Fruit fly (Drosophila melanogaster): ENCODE measurements around the gene Grl36a.

The Grl36a gene

dm6 chr2L:17216847-17217246 is 35.1 kb downstream of the Grl36a start (continued):
- TF ChIP-seq CG34406 (GFP tag; optimal IDR thresholded peaks at IDR 0.05) (no peak), Hr4 (GFP tag; optimal IDR thresholded peaks at IDR 0.05) (no peak), OdsH (GFP tag; optimal IDR thresholded peaks at IDR 0.05) (no peak), CG16779 (tag; optimal IDR thresholded peaks at IDR 0.05) (no peak), fkh (GFP tag; optimal IDR thresholded peaks at IDR 0.05) (no peak), CG3919 (GFP tag; optimal IDR thresholded peaks at IDR 0.05) (no peak)

- TF ChIP-seq CG3919 (GFP tag; optimal IDR thresholded peaks at IDR 0.05) (no peak), lz (GFP tag; optimal IDR thresholded peaks at IDR 0.05) (no peak), pdm3 (GFP tag; optimal IDR thresholded peaks at IDR 0.05) (no peak), CG9139 (GFP tag; optimal IDR thresholded peaks at IDR 0.05) (no peak), fkh (GFP tag; optimal IDR thresholded peaks at IDR 0.05) (no peak)
These were observed 39.7 kb downstream of the Grl36a start for dm6 chr2L:17221462-17221861.

- TF ChIP-seq CG3032 (tag; optimal IDR thresholded peaks at IDR 0.05) = no peak
- TF ChIP-seq CG6792 (GFP tag; optimal IDR thresholded peaks at IDR 0.05) = no peak
- TF ChIP-seq CG7368 (GFP tag; optimal IDR thresholded peaks at IDR 0.05) = no peak
- TF ChIP-seq ss (GFP tag; optimal IDR thresholded peaks at IDR 0.05) = no peak
- no peak for TF ChIP-seq Hr4 (GFP tag; optimal IDR thresholded peaks at IDR 0.05)
- no peak for TF ChIP-seq dac (GFP tag; optimal IDR thresholded peaks at IDR 0.05)
- no peak for TF ChIP-seq acj6 (GFP tag; optimal IDR thresholded peaks at IDR 0.05)
- no peak for TF ChIP-seq CG8632 (GFP tag; optimal IDR thresholded peaks at IDR 0.05)
- TF ChIP-seq CG6276 (GFP tag; optimal IDR thresholded peaks at IDR 0.05) = no peak
- TF ChIP-seq Eip93F (GFP tag; optimal IDR thresholded peaks at IDR 0.05) = no peak
- TF ChIP-seq CG4318 (GFP tag; optimal IDR thresholded peaks at IDR 0.05) = no peak
- TF ChIP-seq CG11902 (GFP tag; optimal IDR thresholded peaks at IDR 0.05) = no peak
- TF ChIP-seq topi (GFP tag; optimal IDR thresholded peaks at IDR 0.05) = no peak
- no peak for TF ChIP-seq CG10631 (GFP tag; optimal IDR thresholded peaks at IDR 0.05)
- TF ChIP-seq Hr38 (GFP tag; optimal IDR thresholded peaks at IDR 0.05) = no peak
- TF ChIP-seq eg (GFP tag; IDR thresholded peaks at IDR 0.05) = no peak
- TF ChIP-seq fkh (GFP tag; optimal IDR thresholded peaks at IDR 0.05) = no peak
- no peak for TF ChIP-seq Lpt (GFP tag; optimal IDR thresholded peaks at IDR 0.05)
- TF ChIP-seq vri (GFP tag; optimal IDR thresholded peaks at IDR 0.05) = no peak
These were observed 40.4 kb downstream of the Grl36a start for dm6 chr2L:17222176-17222575.

dm6 chr2L:17223493-17223892 is 41.8 kb downstream of the Grl36a start:
- TF ChIP-seq CG6808 (GFP tag; optimal IDR thresholded peaks at IDR 0.05) = no peak

dm6 chr2L:17227102-17227501 is 45.4 kb downstream of the Grl36a start:
- TF ChIP-seq Eip78C (GFP tag) = peak; percentile 26
- TF ChIP-seq ss (GFP tag; optimal IDR thresholded peaks at IDR 0.05) = no peak

dm6 chr2L:17228119-17228518 is 46.4 kb downstream of the Grl36a start:
- no peak for TF ChIP-seq CG11902 (GFP tag; optimal IDR thresholded peaks at IDR 0.05)
- TF ChIP-seq Eip75B (GFP tag; optimal IDR thresholded peaks at IDR 0.05) = no peak
- no peak for TF ChIP-seq Gug (GFP tag; IDR thresholded peaks at IDR 0.05)
- peak; percentile 47 for TF ChIP-seq svp (GFP tag)
- TF ChIP-seq Sox15 (GFP tag; optimal IDR thresholded peaks at IDR 0.05) = no peak
- no peak for TF ChIP-seq salr (GFP tag; optimal IDR thresholded peaks at IDR 0.05)
- TF ChIP-seq CG3032 (tag; optimal IDR thresholded peaks at IDR 0.05) = no peak
